Fruit fly (Drosophila melanogaster) whole organism, adult: ENCODE measurements around the gene Pep.

ENCODE experiments used
- CG33017 ChIP-seq: fragments of 200-800 bp; sonication (Bioruptor generic); optimal IDR thresholded peaks from 2 replicates; lab custom pipeline; 2018; ENCODE audit warnings: missing biosample characterization, mild to moderate bottlenecking, missing genetic modification characterization, moderate library complexity
- CG7045 ChIP-seq: fragments of 200-800 bp; sonication (Bioruptor generic); optimal IDR thresholded peaks from 2 replicates; lab custom pipeline; 2017; ENCODE audit warnings: missing biosample characterization, mild to moderate bottlenecking, missing genetic modification characterization
- Crg-1 ChIP-seq: fragments of 200-800 bp; sonication (Bioruptor generic); optimal IDR thresholded peaks from 2 replicates; lab custom pipeline; 2016; ENCODE audit warnings: missing biosample characterization, missing genetic modification characterization
- kay ChIP-seq: fragments of 200-800 bp; sonication (Bioruptor generic); peaks from one replicate; lab custom pipeline; 2016; ENCODE audit warnings: missing biosample characterization, missing genetic modification characterization, borderline replicate concordance
- toe ChIP-seq: fragments of 200-800 bp; sonication (Bioruptor generic); optimal IDR thresholded peaks from 2 replicates; lab custom pipeline; 2016; ENCODE audit warnings: missing biosample characterization, missing genetic modification characterization

dm6 chr3L:17633142-17633541 is 11.7 kb downstream of the Pep start, which contains the start of gene CG7497:
- TF ChIP-seq toe (GFP tag; lab: Kevin White, UChicago) (no peak), Crg-1 (GFP tag; lab: Kevin White, UChicago) (no peak), kay (GFP tag; lab: Kevin White, UChicago) (no peak), CG33017 (tag; lab: Kevin White, UChicago) (no peak), CG7045 (GFP tag; lab: Kevin White, UChicago) (no peak)
